Worm (Caenorhabditis elegans) whole organism, L1 larva: Measurements from ENCODE around the gene cut-3.

Source experiments
- ama-1 ChIP-seq: fragments of 150-350 bp; optimal IDR thresholded peaks from 2 replicates; lab custom pipeline; 2014
- ceh-82 ChIP-seq, 3 experiments: fragments of 150-350 bp in 1 of 3; sonication (generic microtip) in 2 of 3; optimal IDR thresholded peaks; 2 replicates each; lab custom pipeline; 2014 to 2017; ENCODE audit warnings: missing biosample characterization in 3 of 3, missing genetic modification characterization in 3 of 3
- fos-1 ChIP-seq: fragments of 150-350 bp; optimal IDR thresholded peaks from 2 replicates; lab custom pipeline; 2014; ENCODE audit warnings: missing biosample characterization, missing genetic modification characterization
- nhr-76 ChIP-seq: sonication (generic microtip); optimal IDR thresholded peaks from 2 replicates; lab custom pipeline; 2017; ENCODE audit warnings: missing biosample characterization, missing genetic modification characterization
- snpc-4 ChIP-seq: fragments of 150-350 bp; optimal IDR thresholded peaks from 2 replicates; lab custom pipeline; 2014; ENCODE audit warnings: missing biosample characterization, missing genetic modification characterization
- tbx-2 ChIP-seq: sonication (generic microtip); optimal IDR thresholded peaks from 2 replicates; lab custom pipeline; 2016; ENCODE audit warnings: missing genetic modification characterization, missing compliant biosample characterization
- tlp-1 ChIP-seq: fragments of 150-350 bp; optimal IDR thresholded peaks from 2 replicates; lab custom pipeline; 2014; ENCODE audit warnings: missing biosample characterization, missing genetic modification characterization
- unc-62 ChIP-seq: fragments of 150-350 bp; optimal IDR thresholded peaks from 2 replicates; lab custom pipeline; 2014; ENCODE audit warnings: missing biosample characterization, missing genetic modification reagents, missing genetic modification characterization

DNA sequence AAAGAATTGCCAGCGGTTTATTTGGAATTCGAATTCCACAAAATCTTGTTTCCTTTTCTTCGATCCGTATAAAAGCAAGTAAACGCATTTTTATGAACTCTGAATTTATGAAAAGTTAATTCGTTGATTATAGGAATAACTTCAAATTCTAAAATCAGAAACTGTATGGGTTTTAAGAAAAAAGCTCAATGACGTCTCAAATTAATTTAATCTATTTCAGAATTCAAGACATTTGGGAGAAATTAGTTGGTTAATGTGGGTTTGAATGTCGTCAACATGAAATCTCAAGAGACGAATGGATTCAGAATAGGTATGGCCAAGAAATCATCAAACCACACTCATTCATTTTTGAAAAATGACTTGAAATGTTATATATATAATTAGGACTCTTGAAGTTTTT lies 50.6 kb downstream of the cut-3 start, which contains the start of gene F49E12.7:
- TF ChIP-seq ama-1 (lab: Kevin White, UChicago) (no peak), tbx-2 (tag; lab: Kevin White, UChicago) (no peak), unc-62 (GFP tag; lab: Kevin White, UChicago) (no peak), snpc-4 (tag; lab: Kevin White, UChicago) (no peak), nhr-76 (no peak), fos-1 (tag; lab: Kevin White, UChicago) (no peak), ceh-82 (tag; optimal IDR thresholded peaks at IDR 0.05; lab: Kevin White, UChicago) (no peak), tlp-1 (no peak)
